Fruit fly (Drosophila melanogaster) whole organism, embryonic: ENCODE measurements around the gene CG43120.

Experiments
- ATbp ChIP-seq: fragments of 200-800 bp; sonication (Bioruptor generic); optimal IDR thresholded peaks from 2 replicates; lab custom pipeline; 2017; ENCODE audit warnings: missing biosample characterization, mild to moderate bottlenecking, missing genetic modification characterization, missing genetic modification reagents
- B-H2 ChIP-seq: fragments of 200-800 bp; sonication (Bioruptor generic); optimal IDR thresholded peaks from 2 replicates; lab custom pipeline; 2018; ENCODE audit warnings: missing biosample characterization, mild to moderate bottlenecking, missing genetic modification characterization
- Blimp-1 ChIP-seq: fragments of 200-800 bp; sonication (Bioruptor generic); optimal IDR thresholded peaks from 3 replicates; lab custom pipeline; 2018; ENCODE audit warnings: missing biosample characterization, missing genetic modification characterization, mild to moderate bottlenecking, moderate library complexity, missing genetic modification reagents
- CG12744 ChIP-seq: fragments of 200-800 bp; sonication (Bioruptor generic); optimal IDR thresholded peaks from 2 replicates; lab custom pipeline; 2016; ENCODE audit warnings: missing biosample characterization, missing genetic modification characterization
- CG14965 ChIP-seq: fragments of 200-800 bp; sonication (Bioruptor generic); optimal IDR thresholded peaks from 2 replicates; lab custom pipeline; 2016; ENCODE audit warnings: missing biosample characterization, missing genetic modification characterization, borderline replicate concordance
- CG15073 ChIP-seq: fragments of 200-800 bp; sonication (Bioruptor generic); optimal IDR thresholded peaks from 2 replicates; lab custom pipeline; 2016; ENCODE audit warnings: missing biosample characterization, missing genetic modification characterization
- CG16813 ChIP-seq: fragments of 200-800 bp; sonication (Bioruptor generic); IDR thresholded peaks from 3 replicates; pipeline ENCODE4 v1.3.6; 2022; ENCODE audit warnings: missing biosample characterization, missing genetic modification characterization; ENCODE audit not compliant: partially characterized antibody
- CG1832 ChIP-seq: fragments of 200-800 bp; sonication (Bioruptor generic); optimal IDR thresholded peaks from 2 replicates; lab custom pipeline; 2017; ENCODE audit warnings: missing biosample characterization, mild to moderate bottlenecking, missing genetic modification characterization, inconsistent platforms
- CG2712 ChIP-seq: fragments of 200-800 bp; optimal IDR thresholded peaks from 3 replicates; lab custom pipeline; 2019; ENCODE audit warnings: missing biosample characterization, mild to moderate bottlenecking, missing genetic modification characterization, moderate library complexity
- CG31224 ChIP-seq: fragments of 200-800 bp; sonication (Bioruptor generic); IDR thresholded peaks from 2 replicates; pipeline ENCODE4 v1.3.6; 2022; ENCODE audit warnings: missing biosample characterization, missing genetic modification characterization
- CG33213 ChIP-seq: fragments of 200-800 bp; sonication (Bioruptor generic); optimal IDR thresholded peaks from 3 replicates; lab custom pipeline; 2016; ENCODE audit warnings: missing biosample characterization, missing genetic modification characterization
- CG3838 ChIP-seq: fragments of 200-800 bp; sonication (Bioruptor generic); optimal IDR thresholded peaks from 3 replicates; lab custom pipeline; 2016; ENCODE audit warnings: missing biosample characterization, missing genetic modification characterization
- CG5953 ChIP-seq: fragments of 200-800 bp; sonication (Bioruptor generic); IDR thresholded peaks from 2 replicates; pipeline ENCODE4 v1.3.6; 2022; ENCODE audit warnings: missing biosample characterization, missing genetic modification characterization
- CG6272 ChIP-seq: fragments of 200-800 bp; sonication (Bioruptor generic); IDR thresholded peaks from 2 replicates; pipeline ENCODE4 v1.3.6; 2022; ENCODE audit warnings: missing biosample characterization, missing genetic modification characterization
- CG7271 ChIP-seq: fragments of 200-800 bp; sonication (Bioruptor generic); optimal IDR thresholded peaks from 2 replicates; lab custom pipeline; 2018; ENCODE audit warnings: missing biosample characterization, mild to moderate bottlenecking, missing genetic modification characterization, moderate library complexity
- CG7786 ChIP-seq: fragments of 200-800 bp; sonication (Bioruptor generic); optimal IDR thresholded peaks from 2 replicates; lab custom pipeline; 2016; ENCODE audit warnings: missing biosample characterization, missing genetic modification characterization
- CG7839 ChIP-seq: fragments of 200-800 bp; sonication (Bioruptor generic); optimal IDR thresholded peaks from 3 replicates; lab custom pipeline; 2018; ENCODE audit warnings: missing biosample characterization, mild to moderate bottlenecking, missing genetic modification characterization, moderate library complexity
- CG7963 ChIP-seq: fragments of 200-800 bp; sonication (Bioruptor generic); IDR thresholded peaks from 3 replicates; pipeline ENCODE4 v1.3.6; 2022; ENCODE audit warnings: missing biosample characterization, missing genetic modification characterization; ENCODE audit not compliant: partially characterized antibody
- CG8478 ChIP-seq: fragments of >200 bp; optimal IDR thresholded peaks from 2 replicates; lab custom pipeline; 2018
- CG8765 ChIP-seq: fragments of 200-800 bp; sonication (Bioruptor generic); IDR thresholded peaks from 2 replicates; pipeline ENCODE4 v1.3.6; 2022; ENCODE audit warnings: missing biosample characterization, missing genetic modification characterization
- CG9215 ChIP-seq: fragments of 200-800 bp; sonication (Bioruptor generic); IDR thresholded peaks from 2 replicates; pipeline ENCODE4 v1.3.6; 2022; ENCODE audit warnings: missing biosample characterization, missing genetic modification characterization
- CG9727 ChIP-seq: fragments of 200-800 bp; sonication (Bioruptor generic); optimal IDR thresholded peaks from 3 replicates; lab custom pipeline; 2017; ENCODE audit warnings: missing biosample characterization, mild to moderate bottlenecking, missing genetic modification characterization
- Camta ChIP-seq: fragments of 200-800 bp; sonication (Bioruptor generic); optimal IDR thresholded peaks from 2 replicates; lab custom pipeline; 2016; ENCODE audit warnings: missing biosample characterization, missing genetic modification characterization
- CoRest ChIP-seq: fragments of 200-800 bp; sonication (Bioruptor generic); optimal IDR thresholded peaks from 3 replicates; lab custom pipeline; 2018; ENCODE audit warnings: missing biosample characterization, mild to moderate bottlenecking, missing genetic modification characterization, moderate library complexity
- Dip3 ChIP-seq: fragments of 200-800 bp; sonication (Bioruptor generic); optimal IDR thresholded peaks from 3 replicates; lab custom pipeline; 2016; ENCODE audit warnings: missing biosample characterization, missing genetic modification characterization
- ERR ChIP-seq: fragments of 200-800 bp; sonication (Bioruptor generic); optimal IDR thresholded peaks from 2 replicates; lab custom pipeline; 2016; ENCODE audit warnings: missing biosample characterization, missing genetic modification characterization
- Eip74EF ChIP-seq, 2 experiments: fragments of 200-800 bp in 1 of 2; fragments of >200 bp in 1 of 2; sonication (Bioruptor generic) in 1 of 2; optimal IDR thresholded peaks; 2 replicates each; lab custom pipeline; 2017 to 2019; ENCODE audit warnings: missing biosample characterization in 2 of 2, missing genetic modification characterization in 2 of 2, mild to moderate bottlenecking in 1 of 2, moderate library complexity in 1 of 2
- GATAe ChIP-seq: fragments of 200-800 bp; sonication (Bioruptor generic); conservative IDR thresholded peaks from 2 replicates; pipeline ENCODE4 v1.3.6; 2022; ENCODE audit warnings: missing biosample characterization, missing genetic modification characterization
- Gsc ChIP-seq: fragments of 200-800 bp; sonication (Bioruptor generic); IDR thresholded peaks from 2 replicates; pipeline ENCODE4 v1.3.6; 2022; ENCODE audit warnings: missing biosample characterization, missing genetic modification characterization
- MBD-R2 ChIP-seq: fragments of 200-800 bp; sonication (Bioruptor generic); IDR thresholded peaks from 2 replicates; pipeline ENCODE4 v1.3.6; 2022; ENCODE audit warnings: missing biosample characterization, missing genetic modification characterization
- Opbp ChIP-seq: fragments of 200-800 bp; sonication (Bioruptor generic); IDR thresholded peaks from 3 replicates; pipeline ENCODE4 v1.3.6; 2022; ENCODE audit warnings: missing biosample characterization, missing genetic modification characterization; ENCODE audit not compliant: partially characterized antibody
- PHDP ChIP-seq: fragments of 200-800 bp; sonication (Bioruptor generic); optimal IDR thresholded peaks from 3 replicates; lab custom pipeline; 2018; ENCODE audit warnings: missing biosample characterization, mild to moderate bottlenecking, missing genetic modification characterization, moderate library complexity
- Sry-δ ChIP-seq: fragments of 200-800 bp; sonication (Bioruptor generic); optimal IDR thresholded peaks from 2 replicates; lab custom pipeline; 2016; ENCODE audit warnings: missing biosample characterization, missing genetic modification characterization
- ac ChIP-seq: fragments of 200-800 bp; sonication (Bioruptor generic); optimal IDR thresholded peaks from 3 replicates; lab custom pipeline; 2017; ENCODE audit warnings: missing biosample characterization, mild to moderate bottlenecking, missing genetic modification characterization
- ash1 ChIP-seq: fragments of 200-800 bp; sonication (Bioruptor generic); optimal IDR thresholded peaks from 2 replicates; lab custom pipeline; 2018; ENCODE audit warnings: missing biosample characterization, mild to moderate bottlenecking, missing genetic modification characterization
- crp ChIP-seq, 2 experiments: fragments of 200-800 bp; sonication (Bioruptor generic); optimal IDR thresholded peaks; 2 replicates in 1 of 2; 3 replicates in 1 of 2; lab custom pipeline; 2017; ENCODE audit warnings: missing biosample characterization in 2 of 2, missing genetic modification characterization in 2 of 2, mild to moderate bottlenecking in 1 of 2, moderate library complexity in 1 of 2
- dm ChIP-seq: fragments of 200-800 bp; sonication (Bioruptor generic); optimal IDR thresholded peaks from 3 replicates; lab custom pipeline; 2016; ENCODE audit warnings: missing biosample characterization, missing genetic modification characterization
- fd3F ChIP-seq: fragments of 200-800 bp; sonication (Bioruptor generic); optimal IDR thresholded peaks from 2 replicates; lab custom pipeline; 2018; ENCODE audit warnings: missing biosample characterization, mild to moderate bottlenecking, missing genetic modification characterization, moderate library complexity
- hkb ChIP-seq, 2 experiments: fragments of 200-800 bp in 1 of 2; fragments of >200 bp in 1 of 2; sonication (Bioruptor generic) in 1 of 2; IDR thresholded peaks in 1 of 2; optimal IDR thresholded peaks in 1 of 2; 2 replicates each; pipeline versions ENCODE4 v1.3.6 to Lab custom; 2017 to 2022; ENCODE audit warnings: missing biosample characterization in 1 of 2, missing genetic modification characterization in 1 of 2
- kni ChIP-seq: fragments of 200-800 bp; sonication (Bioruptor generic); optimal IDR thresholded peaks from 3 replicates; lab custom pipeline; 2017; ENCODE audit warnings: mild to moderate bottlenecking, missing biosample characterization, missing genetic modification reagents, missing genetic modification characterization
- knrl ChIP-seq: fragments of 200-800 bp; sonication (Bioruptor generic); IDR thresholded peaks from 3 replicates; pipeline ENCODE4 v1.3.6; 2022; ENCODE audit warnings: missing biosample characterization, missing genetic modification characterization; ENCODE audit not compliant: partially characterized antibody
- nmo ChIP-seq: fragments of 200-800 bp; sonication (Bioruptor generic); optimal IDR thresholded peaks from 2 replicates; lab custom pipeline; 2018; ENCODE audit warnings: missing biosample characterization, mild to moderate bottlenecking, missing genetic modification characterization, moderate library complexity
- pan ChIP-seq, 4 experiments: fragments of >200 bp in 3 of 4; fragments of 200-800 bp in 1 of 4; sonication (Bioruptor generic) in 1 of 4; optimal IDR thresholded peaks in 3 of 4; IDR thresholded peaks in 1 of 4; 2 replicates each; pipeline versions ENCODE4 v1.3.6 to Lab custom; 2017 to 2022; ENCODE audit warnings: missing biosample characterization in 2 of 4, missing genetic modification characterization in 2 of 4, mixed read lengths in 1 of 4
- pita ChIP-seq: fragments of 200-800 bp; sonication (Bioruptor generic); optimal IDR thresholded peaks from 2 replicates; lab custom pipeline; 2017; ENCODE audit warnings: missing biosample characterization, mild to moderate bottlenecking, missing genetic modification characterization
- tap ChIP-seq: fragments of 200-800 bp; optimal IDR thresholded peaks from 3 replicates; lab custom pipeline; 2019; ENCODE audit warnings: missing biosample characterization, mild to moderate bottlenecking, missing genetic modification characterization, moderate library complexity
- trh ChIP-seq: fragments of 200-800 bp; sonication (Bioruptor generic); optimal IDR thresholded peaks from 2 replicates; lab custom pipeline; 2016; ENCODE audit warnings: missing biosample characterization, missing genetic modification characterization
- vnd ChIP-seq: fragments of 200-800 bp; sonication (Bioruptor generic); IDR thresholded peaks from 3 replicates; pipeline ENCODE4 v1.3.6; 2022; ENCODE audit warnings: missing biosample characterization, missing genetic modification characterization; ENCODE audit not compliant: partially characterized antibody
- wdn ChIP-seq: fragments of 200-800 bp; sonication (Bioruptor generic); IDR thresholded peaks from 2 replicates; pipeline ENCODE4 v1.3.6; 2022; ENCODE audit warnings: missing biosample characterization, missing genetic modification characterization
- yki ChIP-seq: fragments of >200 bp; optimal IDR thresholded peaks from 3 replicates; lab custom pipeline; 2018

CG43120 gene

DNA sequence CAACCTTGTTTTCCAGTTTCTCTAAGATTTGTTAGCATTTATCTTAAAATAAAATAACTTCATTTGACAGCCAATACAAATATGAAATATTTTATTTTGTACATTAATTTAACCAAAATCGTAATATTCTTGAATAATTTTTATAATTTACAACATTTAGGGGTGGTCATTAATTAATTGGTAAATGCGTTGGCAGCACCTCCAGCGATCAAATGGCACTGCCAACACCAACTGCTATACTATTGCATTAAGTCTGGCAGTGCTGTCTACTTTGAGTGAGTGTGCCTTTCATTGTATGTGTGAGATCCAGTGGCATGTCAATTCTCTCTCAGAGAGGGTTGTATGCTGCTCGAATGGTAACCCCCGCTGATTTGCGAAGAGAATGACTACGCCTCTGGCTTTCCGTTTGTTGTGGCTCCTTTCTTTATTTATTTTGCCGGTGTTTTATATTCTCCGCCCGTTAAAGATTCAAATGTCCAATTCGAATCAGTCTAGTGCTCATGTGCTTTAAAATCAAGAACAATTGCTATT is 28.5 kb downstream of the CG43120 start, which contains the start of gene CG3919 (continued):
- peak; percentile 6 for TF ChIP-seq ERR (GFP tag; lab: Kevin White, UChicago)
- TF ChIP-seq pita = no peak
- TF ChIP-seq Dip3 (GFP tag; lab: Kevin White, UChicago) = no peak
- no peak for TF ChIP-seq vnd
- TF ChIP-seq Blimp-1 (GFP tag; lab: Kevin White, UChicago) = peak; percentile 47
- TF ChIP-seq kni = peak; percentile 35
- no peak for TF ChIP-seq ATbp (GFP tag; lab: Kevin White, UChicago)
- TF ChIP-seq yki = no peak
- peak; percentile 99 for TF ChIP-seq CG9215
- peak; percentile 19 for TF ChIP-seq CG7271 (tag; lab: Kevin White, UChicago)
- peak; percentile 82 for TF ChIP-seq nmo (GFP tag; lab: Kevin White, UChicago)
- no peak for TF ChIP-seq CG1832 (GFP tag; lab: Kevin White, UChicago)
- no peak for TF ChIP-seq wdn (GFP tag; lab: Robert Waterston, UW)
- TF ChIP-seq trh (GFP tag; lab: Kevin White, UChicago) = no peak
- no peak for TF ChIP-seq CG12744
- no peak for TF ChIP-seq CG7963
- no peak for TF ChIP-seq ash1 (GFP tag; lab: Kevin White, UChicago)
- peak; percentile 2 for TF ChIP-seq tap (tag; lab: Kevin White, UChicago)
- peak; percentile 72 for TF ChIP-seq CG7839 (tag; lab: Kevin White, UChicago)
- TF ChIP-seq fd3F = no peak
- TF ChIP-seq CG9727 = peak; percentile 81
- no peak for TF ChIP-seq crp (GFP tag; optimal IDR thresholded peaks at IDR 0.05; lab: Kevin White, UChicago)
- no peak for TF ChIP-seq CG8478 (lab: Kevin White, UChicago)
- peak; percentile 62 for TF ChIP-seq B-H2 (GFP tag; lab: Kevin White, UChicago)
- TF ChIP-seq CG3838 (GFP tag; lab: Kevin White, UChicago) = no peak
- TF ChIP-seq CG15073 (GFP tag; lab: Kevin White, UChicago) = no peak
- TF ChIP-seq CoRest (tag; lab: Kevin White, UChicago) = peak; percentile 82
- TF ChIP-seq PHDP (tag; lab: Kevin White, UChicago) = peak; percentile 56
- TF ChIP-seq ac = no peak
- TF ChIP-seq knrl (GFP tag; lab: Robert Waterston, UW) = no peak
- no peak for TF ChIP-seq CG31224 (GFP tag; lab: Robert Waterston, UW)
- TF ChIP-seq CG14965 (GFP tag; lab: Kevin White, UChicago) = no peak
- peak; percentile 5 for TF ChIP-seq Sry-δ (GFP tag; lab: Kevin White, UChicago)
- peak; percentile 61 for TF ChIP-seq dm
- TF ChIP-seq Eip74EF (GFP tag; optimal IDR thresholded peaks at IDR 0.05; lab: Kevin White, UChicago) = no peak
- peak; percentile 70 for TF ChIP-seq CG2712 (tag; lab: Kevin White, UChicago)
- no peak for TF ChIP-seq pan (optimal IDR thresholded peaks at IDR 0.05; lab: Kevin White, UChicago)
- TF ChIP-seq pan (GFP tag; optimal IDR thresholded peaks at IDR 0.05 in 1 of 2, IDR thresholded peaks at IDR 0.05 in 1 of 2) = peak in 1 of 2 experiments; percentile 38
- TF ChIP-seq GATAe (GFP tag; lab: Robert Waterston, UW) = no peak
- TF ChIP-seq CG8765 (GFP tag; lab: Robert Waterston, UW) = peak; percentile 57; the same call in 1 of the 2 replicates
- no peak for TF ChIP-seq hkb (optimal IDR thresholded peaks at IDR 0.05; lab: Kevin White, UChicago)
- TF ChIP-seq hkb (GFP tag; IDR thresholded peaks at IDR 0.05; lab: Robert Waterston, UW) = no peak
- TF ChIP-seq CG16813 = no peak; the same call in 2 of the 3 replicates
- TF ChIP-seq Gsc = no peak
- peak; percentile 10 for TF ChIP-seq Camta (GFP tag; lab: Kevin White, UChicago)
- TF ChIP-seq Opbp (GFP tag; lab: Robert Waterston, UW) = no peak; the same call in 2 of the 3 replicates
- TF ChIP-seq MBD-R2 (GFP tag; lab: Robert Waterston, UW) = peak; percentile 22; the same call in 1 of the 2 replicates
- TF ChIP-seq CG5953 (GFP tag; lab: Robert Waterston, UW) = no peak
- no peak for TF ChIP-seq CG6272 (GFP tag; lab: Robert Waterston, UW)
- peak; percentile 63 for TF ChIP-seq CG7786
- TF ChIP-seq CG33213 = peak; percentile 61
